Fruit fly (Drosophila melanogaster): ENCODE measurements around the gene tomboy20.

Gene tomboy20

DNA sequence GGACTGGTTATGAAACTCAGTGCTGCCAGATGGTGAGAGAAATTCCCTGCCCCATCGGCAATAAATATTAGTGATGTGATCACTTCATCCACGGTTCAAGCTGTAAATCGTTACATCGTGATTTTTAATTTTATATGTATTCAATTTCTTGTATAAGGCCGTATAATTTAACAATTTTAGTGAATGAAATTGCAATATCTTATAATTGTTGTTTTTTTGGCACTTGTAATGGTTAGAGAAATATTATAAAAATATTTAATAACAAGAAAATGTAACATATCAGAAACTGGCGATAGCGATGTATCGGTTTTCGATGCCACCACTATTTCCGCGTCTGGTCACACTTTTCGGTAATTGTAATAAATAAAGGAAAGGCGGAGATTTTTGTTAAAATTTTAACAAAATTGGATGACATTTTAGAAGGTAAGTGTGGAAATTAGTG lies 48.3 kb upstream of the tomboy20 start, which contains the start of the genes mRpL37 and Rbp1 (continued):
- TF ChIP-seq H2.0 (GFP tag; IDR thresholded peaks at IDR 0.05), result no peak
- no peak for TF ChIP-seq seq (GFP tag; IDR thresholded peaks at IDR 0.05)
- TF ChIP-seq CG2199 (GFP tag; IDR thresholded peaks at IDR 0.05), result no peak
- TF ChIP-seq CG7372 (GFP tag; IDR thresholded peaks at IDR 0.05), result peak; percentile 54; the same call in 1 of the 2 replicates
- peak; percentile 40; the same call in 1 of the 3 replicates for TF ChIP-seq mld (GFP tag; IDR thresholded peaks at IDR 0.05; ENCODE audit: partially characterized antibody)
- no peak for TF ChIP-seq nerfin-1 (tag; optimal IDR thresholded peaks at IDR 0.05)
- TF ChIP-seq CG1233 (GFP tag; optimal IDR thresholded peaks at IDR 0.05), result peak; percentile 73
- no peak for TF ChIP-seq CG6854 (GFP tag; optimal IDR thresholded peaks at IDR 0.05)
- no peak for TF ChIP-seq aop (GFP tag; IDR thresholded peaks at IDR 0.05)
- TF ChIP-seq CG10147 (GFP tag; optimal IDR thresholded peaks at IDR 0.05), result peak; percentile 86
- no peak for TF ChIP-seq ro (GFP tag; IDR thresholded peaks at IDR 0.05)
- TF ChIP-seq pan (optimal IDR thresholded peaks at IDR 0.05), result no peak
- TF ChIP-seq pan (GFP tag; optimal IDR thresholded peaks at IDR 0.05 in 1 of 2, IDR thresholded peaks at IDR 0.05 in 1 of 2), result no peak
- TF ChIP-seq rib (GFP tag; IDR thresholded peaks at IDR 0.05), result no peak
- no peak for TF ChIP-seq sc (optimal IDR thresholded peaks at IDR 0.05)
- peak; percentile 43 for TF ChIP-seq sc (GFP tag; optimal IDR thresholded peaks at IDR 0.05)
- TF ChIP-seq CG34376 (GFP tag; optimal IDR thresholded peaks at IDR 0.05), result peak; percentile 1
- TF ChIP-seq Mes4 (GFP tag; optimal IDR thresholded peaks at IDR 0.05), result no peak
- TF ChIP-seq CG30403 (GFP tag; optimal IDR thresholded peaks at IDR 0.05), result peak; percentile 91
- peak; percentile 90 for TF ChIP-seq HLH4C (GFP tag; IDR thresholded peaks at IDR 0.05; ENCODE audit: partially characterized antibody)
- TF ChIP-seq vvl (GFP tag; IDR thresholded peaks at IDR 0.05), result no peak; the same call in 1 of the 2 replicates
- peak; percentile 76 for TF ChIP-seq mam (GFP tag; optimal IDR thresholded peaks at IDR 0.05)
- TF ChIP-seq CG2120 (GFP tag; optimal IDR thresholded peaks at IDR 0.05), result peak; percentile 80
- TF ChIP-seq Poxn (GFP tag; IDR thresholded peaks at IDR 0.05), result no peak
- peak; percentile 15 for TF ChIP-seq Dip3 (GFP tag; optimal IDR thresholded peaks at IDR 0.05)
- peak; percentile 78 for TF ChIP-seq pnt (GFP tag; optimal IDR thresholded peaks at IDR 0.05)
- no peak for TF ChIP-seq pros (GFP tag; optimal IDR thresholded peaks at IDR 0.05)
- no peak for TF ChIP-seq D (optimal IDR thresholded peaks at IDR 0.05)
- TF ChIP-seq D (GFP tag; optimal IDR thresholded peaks at IDR 0.05), result peak; percentile 62
- peak; percentile 1 for TF ChIP-seq jing (GFP tag; optimal IDR thresholded peaks at IDR 0.05)
- peak; percentile 86 for TF ChIP-seq Xbp1 (GFP tag; optimal IDR thresholded peaks at IDR 0.05)
- no peak for TF ChIP-seq CTCF (GFP tag; optimal IDR thresholded peaks at IDR 0.05)
- TF ChIP-seq tll (GFP tag; optimal IDR thresholded peaks at IDR 0.05), result peak; percentile 7 to 69
- TF ChIP-seq ERR (GFP tag; optimal IDR thresholded peaks at IDR 0.05), result no peak
- TF ChIP-seq Trl (optimal IDR thresholded peaks at IDR 0.05), result no peak
- peak; percentile 69 for TF ChIP-seq Trl (GFP tag; optimal IDR thresholded peaks at IDR 0.05)
- TF ChIP-seq Max (GFP tag; optimal IDR thresholded peaks at IDR 0.05), result peak; percentile 67
- peak; percentile 54 for TF ChIP-seq Bteb2 (GFP tag; optimal IDR thresholded peaks at IDR 0.05)
- TF ChIP-seq NC2β (GFP tag; optimal IDR thresholded peaks at IDR 0.05), result peak; percentile 45
- peak; percentile 86 for TF ChIP-seq sna (GFP tag; IDR thresholded peaks at IDR 0.05; ENCODE audit: partially characterized antibody)
- peak; percentile 59 for TF ChIP-seq CG10543 (GFP tag; optimal IDR thresholded peaks at IDR 0.05)
- TF ChIP-seq CG2712 (tag; optimal IDR thresholded peaks at IDR 0.05), result peak; percentile 89
- peak; percentile 85 for TF ChIP-seq al (GFP tag; IDR thresholded peaks at IDR 0.05)
- TF ChIP-seq dysf (GFP tag; IDR thresholded peaks at IDR 0.05), result peak; percentile 88
- peak; percentile 81 for TF ChIP-seq Med (GFP tag)
- no peak for TF ChIP-seq CG14965 (GFP tag; optimal IDR thresholded peaks at IDR 0.05; ENCODE audit: borderline replicate concordance)
- TF ChIP-seq CG7556 (GFP tag; optimal IDR thresholded peaks at IDR 0.05), result no peak
- peak; percentile 79 for TF ChIP-seq Bgb (GFP tag; IDR thresholded peaks at IDR 0.05; ENCODE audit: partially characterized antibody)
- no peak for TF ChIP-seq usp (GFP tag; optimal IDR thresholded peaks at IDR 0.05)
- peak; percentile 31; the same call in 1 of the 2 replicates for TF ChIP-seq tna (GFP tag; IDR thresholded peaks at IDR 0.05; ENCODE audit: partially characterized antibody)
- no peak; the same call in 1 of the 2 replicates for TF ChIP-seq Ravus (GFP tag; IDR thresholded peaks at IDR 0.05)
- TF ChIP-seq Ets97D (GFP tag; optimal IDR thresholded peaks at IDR 0.05), result peak; percentile 54
- no peak for TF ChIP-seq tap (tag; optimal IDR thresholded peaks at IDR 0.05)

Data from whole organism, embryonic.